Worm (Caenorhabditis elegans) whole organism, L1 larva: ENCODE data around the gene F01D5.10.

Source experiments
- C16A3.4 ChIP-seq: fragments of 150-350 bp; optimal IDR thresholded peaks from 2 replicates; lab custom pipeline; 2014; ENCODE audit warnings: missing biosample characterization, missing genetic modification characterization
- alr-1 ChIP-seq: fragments of 200-800 bp; sonication (Bioruptor generic); optimal IDR thresholded peaks from 2 replicates; lab custom pipeline; 2018; ENCODE audit warnings: borderline replicate concordance, mild to moderate bottlenecking, missing genetic modification characterization, missing compliant biosample characterization
- aly-2 ChIP-seq: fragments of 150-350 bp; optimal IDR thresholded peaks from 2 replicates; lab custom pipeline; 2014; ENCODE audit warnings: missing biosample characterization, missing genetic modification characterization
- ama-1 ChIP-seq: fragments of 150-350 bp; optimal IDR thresholded peaks from 2 replicates; lab custom pipeline; 2014
- blmp-1 ChIP-seq: fragments of 150-350 bp; optimal IDR thresholded peaks from 2 replicates; lab custom pipeline; 2014; ENCODE audit warnings: missing biosample characterization, missing genetic modification characterization
- ceh-82 ChIP-seq, 3 experiments: fragments of 150-350 bp in 1 of 3; sonication (generic microtip) in 2 of 3; optimal IDR thresholded peaks; 2 replicates each; lab custom pipeline; 2014 to 2017; ENCODE audit warnings: missing biosample characterization in 3 of 3, missing genetic modification characterization in 3 of 3
- ceh-88 ChIP-seq: fragments of 200-800 bp; sonication (Bioruptor generic); IDR thresholded peaks from 2 replicates; pipeline ENCODE4 v1.3.6; 2022; ENCODE audit warnings: missing genetic modification characterization, missing compliant biosample characterization
- efl-3 ChIP-seq: fragments of 200-800 bp; sonication (Bioruptor generic); optimal IDR thresholded peaks from 2 replicates; lab custom pipeline; 2018; ENCODE audit warnings: mild to moderate bottlenecking, missing genetic modification characterization, missing compliant biosample characterization
- egl-13 ChIP-seq: sonication (generic microtip); optimal IDR thresholded peaks from 2 replicates; lab custom pipeline; 2016; ENCODE audit warnings: missing genotype, missing genetic modification reagents, missing genetic modification characterization, missing compliant biosample characterization
- egl-27 ChIP-seq, 2 experiments: fragments of 150-350 bp in 1 of 2; sonication (generic microtip); optimal IDR thresholded peaks; 3 replicates each; lab custom pipeline; 2017 to 2018; ENCODE audit warnings: missing biosample characterization in 2 of 2, missing genetic modification characterization in 2 of 2, missing genetic modification reagents in 2 of 2
- elt-3 ChIP-seq, 6 experiments: fragments of 150-350 bp in 1 of 6; sonication (generic microtip); optimal IDR thresholded peaks; 2 replicates each; lab custom pipeline; 2017 to 2018; ENCODE audit warnings: missing biosample characterization in 6 of 6, missing genetic modification characterization in 6 of 6, inconsistent platforms in 1 of 6
- fos-1 ChIP-seq: fragments of 150-350 bp; optimal IDR thresholded peaks from 2 replicates; lab custom pipeline; 2014; ENCODE audit warnings: missing biosample characterization, missing genetic modification characterization
- grh-1 ChIP-seq: fragments of 200-800 bp; sonication (Bioruptor generic); IDR thresholded peaks from 2 replicates; pipeline ENCODE4 v1.3.6; 2022; ENCODE audit warnings: missing genetic modification reagents, missing genetic modification characterization, missing compliant biosample characterization
- hlh-17 ChIP-seq: fragments of 200-800 bp; sonication (Bioruptor generic); optimal IDR thresholded peaks from 2 replicates; lab custom pipeline; 2018; ENCODE audit warnings: missing genetic modification characterization, mild to moderate bottlenecking, missing compliant biosample characterization, moderate library complexity, borderline replicate concordance
- irx-1 ChIP-seq: sonication (generic microtip); optimal IDR thresholded peaks from 2 replicates; lab custom pipeline; 2016; ENCODE audit warnings: missing genetic modification characterization, missing compliant biosample characterization
- isw-1 ChIP-seq: fragments of 200-800 bp; sonication (Bioruptor generic); IDR thresholded peaks from 2 replicates; pipeline ENCODE4 v1.3.6; 2022; ENCODE audit warnings: missing genetic modification characterization, missing compliant biosample characterization
- jun-1 ChIP-seq: fragments of 150-350 bp; optimal IDR thresholded peaks from 2 replicates; lab custom pipeline; 2014; ENCODE audit warnings: missing biosample characterization, missing genetic modification reagents, missing genetic modification characterization
- lin-14 ChIP-seq: fragments of 200-800 bp; sonication (Bioruptor generic); optimal IDR thresholded peaks from 2 replicates; lab custom pipeline; 2018; ENCODE audit warnings: mild to moderate bottlenecking, missing genetic modification characterization, moderate library complexity, missing compliant biosample characterization
- lin-15B ChIP-seq: fragments of 150-350 bp; sonication (generic microtip); optimal IDR thresholded peaks from 3 replicates; lab custom pipeline; 2014; ENCODE audit warnings: missing biosample characterization, missing genetic modification characterization
- lin-39 ChIP-seq: fragments of 150-350 bp; optimal IDR thresholded peaks from 2 replicates; lab custom pipeline; 2014; ENCODE audit warnings: missing biosample characterization, missing genetic modification reagents, missing genetic modification characterization
- lsy-2 ChIP-seq, 2 experiments: fragments of 150-350 bp; optimal IDR thresholded peaks; 2 replicates each; lab custom pipeline; 2014; ENCODE audit warnings: missing biosample characterization in 2 of 2, missing genetic modification characterization in 2 of 2
- mef-2 ChIP-seq: fragments of 150-350 bp; optimal IDR thresholded peaks from 2 replicates; lab custom pipeline; 2014; ENCODE audit warnings: missing biosample characterization, missing genetic modification characterization
- mep-1 ChIP-seq: fragments of 150-350 bp; optimal IDR thresholded peaks from 2 replicates; lab custom pipeline; 2014; ENCODE audit warnings: missing biosample characterization, missing genetic modification characterization
- nhr-19 ChIP-seq: fragments of 200-800 bp; sonication (Bioruptor generic); conservative IDR thresholded peaks from 2 replicates; pipeline ENCODE4 v1.3.6; 2022; ENCODE audit warnings: missing genetic modification characterization, missing compliant biosample characterization
- nhr-237 ChIP-seq: fragments of 150-350 bp; optimal IDR thresholded peaks from 2 replicates; lab custom pipeline; 2014; ENCODE audit warnings: missing biosample characterization, missing genetic modification characterization
- nhr-47 ChIP-seq: sonication (generic microtip); optimal IDR thresholded peaks from 2 replicates; lab custom pipeline; 2016; ENCODE audit warnings: mild to moderate bottlenecking, missing genetic modification characterization, moderate library complexity, missing compliant biosample characterization
- nhr-71 ChIP-seq: sonication (generic microtip); optimal IDR thresholded peaks from 2 replicates; lab custom pipeline; 2016; ENCODE audit warnings: mild to moderate bottlenecking, missing genetic modification characterization, moderate library complexity, missing compliant biosample characterization
- nhr-76 ChIP-seq: sonication (generic microtip); optimal IDR thresholded peaks from 2 replicates; lab custom pipeline; 2017; ENCODE audit warnings: missing biosample characterization, missing genetic modification characterization
- nhr-77 ChIP-seq: fragments of 150-350 bp; optimal IDR thresholded peaks from 2 replicates; lab custom pipeline; 2014; ENCODE audit warnings: missing biosample characterization, missing genetic modification characterization
- nhr-85 ChIP-seq: sonication (generic microtip); peaks from one replicate; lab custom pipeline; 2016; ENCODE audit warnings: missing genetic modification characterization, inconsistent platforms, missing compliant biosample characterization
- nhr-90 ChIP-seq: sonication (generic microtip); optimal IDR thresholded peaks from 2 replicates; lab custom pipeline; 2016; ENCODE audit warnings: mild to moderate bottlenecking, missing genetic modification characterization, missing compliant biosample characterization; ENCODE audit not compliant: poor library complexity
- pag-3 ChIP-seq: sonication (generic microtip); optimal IDR thresholded peaks from 2 replicates; lab custom pipeline; 2017; ENCODE audit warnings: missing genetic modification characterization, mild to moderate bottlenecking, missing compliant biosample characterization, antibody characterized with exemption, borderline replicate concordance; ENCODE audit not compliant: insufficient read depth
- pax-3 ChIP-seq: fragments of 200-800 bp; sonication (Bioruptor generic); optimal IDR thresholded peaks from 2 replicates; lab custom pipeline; 2018; ENCODE audit warnings: mild to moderate bottlenecking, missing genetic modification characterization, moderate library complexity, missing compliant biosample characterization
- skn-1 ChIP-seq: fragments of 150-350 bp; optimal IDR thresholded peaks from 2 replicates; lab custom pipeline; 2014; ENCODE audit warnings: missing biosample characterization, missing genetic modification characterization
- snu-23 ChIP-seq: sonication (generic microtip); optimal IDR thresholded peaks from 2 replicates; lab custom pipeline; 2016; ENCODE audit warnings: missing genetic modification characterization, missing compliant biosample characterization
- sox-4 ChIP-seq: sonication (generic microtip); optimal IDR thresholded peaks from 2 replicates; lab custom pipeline; 2016; ENCODE audit warnings: missing genetic modification characterization, missing compliant biosample characterization
- sptf-1 ChIP-seq: fragments of 150-350 bp; optimal IDR thresholded peaks from 2 replicates; lab custom pipeline; 2014; ENCODE audit warnings: missing biosample characterization, missing genetic modification characterization
- swsn-7 ChIP-seq: sonication (generic microtip); optimal IDR thresholded peaks from 2 replicates; lab custom pipeline; 2016; ENCODE audit warnings: missing genetic modification characterization, missing compliant biosample characterization
- tbx-2 ChIP-seq: sonication (generic microtip); optimal IDR thresholded peaks from 2 replicates; lab custom pipeline; 2016; ENCODE audit warnings: missing genetic modification characterization, missing compliant biosample characterization
- tlp-1 ChIP-seq: fragments of 150-350 bp; optimal IDR thresholded peaks from 2 replicates; lab custom pipeline; 2014; ENCODE audit warnings: missing biosample characterization, missing genetic modification characterization
- unc-130 ChIP-seq: fragments of 150-350 bp; optimal IDR thresholded peaks from 2 replicates; lab custom pipeline; 2017; ENCODE audit warnings: missing biosample characterization, missing genetic modification characterization, inconsistent platforms
- unc-30 ChIP-seq: sonication (generic microtip); optimal IDR thresholded peaks from 2 replicates; lab custom pipeline; 2017; ENCODE audit warnings: missing biosample characterization, missing genetic modification characterization
- unc-86 ChIP-seq: sonication (generic microtip); optimal IDR thresholded peaks from 2 replicates; lab custom pipeline; 2016; ENCODE audit warnings: missing genetic modification characterization, missing compliant biosample characterization
- unc-98 ChIP-seq: fragments of 200-800 bp; sonication (Bioruptor generic); IDR thresholded peaks from 2 replicates; pipeline ENCODE4 v1.3.6; 2022; ENCODE audit warnings: missing genetic modification characterization, missing compliant biosample characterization
- vab-15 ChIP-seq: sonication (generic microtip); optimal IDR thresholded peaks from 2 replicates; lab custom pipeline; 2017; ENCODE audit warnings: missing genotype, mild to moderate bottlenecking, missing genetic modification characterization, missing compliant biosample characterization
- xbp-1 ChIP-seq: sonication (generic microtip); optimal IDR thresholded peaks from 2 replicates; lab custom pipeline; 2016; ENCODE audit warnings: missing genetic modification characterization, missing compliant biosample characterization
- zag-1 ChIP-seq: fragments of 150-350 bp; optimal IDR thresholded peaks from 2 replicates; lab custom pipeline; 2014; ENCODE audit warnings: missing biosample characterization, missing genetic modification characterization
- zip-4 ChIP-seq: fragments of 200-800 bp; sonication (Bioruptor generic); optimal IDR thresholded peaks from 2 replicates; lab custom pipeline; 2018; ENCODE audit warnings: mild to moderate bottlenecking, missing genetic modification characterization, moderate library complexity, missing compliant biosample characterization

Gene F01D5.10

ce11 chrII:13976161-13976560 lies 45.0 kb downstream of the F01D5.10 start, which contains the start of gene Y39G8B.2 (continued):
- TF ChIP-seq egl-27 (tag; optimal IDR thresholded peaks at IDR 0.05; lab: Kevin White, UChicago) (no peak), tbx-2 (tag; lab: Kevin White, UChicago) (peak; percentile 77), zip-4 (GFP tag; lab: Kevin White, UChicago) (peak; percentile 23), ama-1 (lab: Kevin White, UChicago) (no peak), zag-1 (no peak), nhr-71 (tag; lab: Kevin White, UChicago) (peak; percentile 88), nhr-77 (tag; lab: Kevin White, UChicago) (peak; percentile 93), egl-13 (peak; percentile 58), lin-39 (no peak), unc-98 (GFP tag; lab: Robert Waterston, UW) (peak; percentile 23; the same call in 1 of the 2 replicates), isw-1 (GFP tag; lab: Robert Waterston, UW) (peak; percentile 80), jun-1 (peak; percentile 79), efl-3 (no peak), fos-1 (peak; percentile 70), lsy-2 (tag; optimal IDR thresholded peaks at IDR 0.05; lab: Kevin White, UChicago) (peak; percentile 90 to 92), ceh-82 (tag; optimal IDR thresholded peaks at IDR 0.05; lab: Kevin White, UChicago) (peak; percentile 4 to 93 (median 64)), nhr-76 (tag; lab: Kevin White, UChicago) (no peak), pax-3 (tag; lab: Kevin White, UChicago) (peak; percentile 57), unc-130 (peak; percentile 71), nhr-85 (tag; lab: Kevin White, UChicago) (peak; percentile 83), xbp-1 (tag; lab: Kevin White, UChicago) (peak; percentile 69), mep-1 (tag; lab: Kevin White, UChicago) (peak; percentile 92), lin-14 (peak; percentile 88), sptf-1 (no peak), swsn-7 (tag; lab: Kevin White, UChicago) (peak; percentile 75), blmp-1 (tag; lab: Kevin White, UChicago) (peak; percentile 59), tlp-1 (tag; lab: Kevin White, UChicago) (no peak), nhr-237 (tag; lab: Kevin White, UChicago) (peak; percentile 51), sox-4 (no peak), hlh-17 (GFP tag; lab: Kevin White, UChicago) (no peak), ceh-88 (peak; percentile 46; the same call in 1 of the 2 replicates), alr-1 (no peak), grh-1 (GFP tag; lab: Robert Waterston, UW) (peak; percentile 70), mef-2 (tag; lab: Kevin White, UChicago) (no peak), elt-3 (tag; optimal IDR thresholded peaks at IDR 0.05; lab: Kevin White, UChicago) (peak in 2 of 6 experiments; percentile 49 to 54), lin-15B (peak; percentile 96), nhr-19 (GFP tag; lab: Robert Waterston, UW) (peak; percentile 83), nhr-90 (peak; percentile 69), skn-1 (tag; lab: Kevin White, UChicago) (peak; percentile 86), nhr-47 (tag; lab: Kevin White, UChicago) (peak; percentile 86), unc-86 (tag; lab: Kevin White, UChicago) (peak; percentile 77), C16A3.4 (tag; lab: Kevin White, UChicago) (peak; percentile 89)

- no peak for TF ChIP-seq irx-1 (tag; lab: Kevin White, UChicago)
- TF ChIP-seq unc-130: no peak
- TF ChIP-seq aly-2: no peak
- TF ChIP-seq unc-30 (tag; lab: Kevin White, UChicago): no peak
- TF ChIP-seq pag-3 (tag; lab: Kevin White, UChicago): no peak
- no peak for TF ChIP-seq snu-23 (GFP tag; lab: Kevin White, UChicago)
- TF ChIP-seq nhr-71 (tag; lab: Kevin White, UChicago): no peak
- no peak for TF ChIP-seq unc-86 (tag; lab: Kevin White, UChicago)
- TF ChIP-seq tbx-2 (tag; lab: Kevin White, UChicago): no peak
- TF ChIP-seq vab-15 (tag; lab: Kevin White, UChicago): no peak
These were observed 47.0 kb downstream of the F01D5.10 start for ce11 chrII:13974136-13974535.
